Fruit fly (Drosophila melanogaster) whole organism, prepupa: ENCODE results near the gene ida.

Experiments used
- Blimp-1 ChIP-seq: fragments of 200-800 bp; sonication (Bioruptor generic); optimal IDR thresholded peaks from 3 replicates; lab custom pipeline; 2017; ENCODE audit warnings: missing biosample characterization, missing genetic modification characterization, mild to moderate bottlenecking, moderate library complexity, missing genetic modification reagents
- CG11294 ChIP-seq: fragments of 200-800 bp; sonication (Bioruptor generic); IDR thresholded peaks from 2 replicates; pipeline ENCODE4 v1.3.6; 2022; ENCODE audit warnings: missing biosample characterization, missing genetic modification characterization
- CG11762 ChIP-seq: fragments of 200-800 bp; sonication (Bioruptor generic); optimal IDR thresholded peaks from 3 replicates; lab custom pipeline; 2016; ENCODE audit warnings: missing biosample characterization, missing genetic modification characterization; ENCODE audit not compliant: insufficient read depth
- CG11902 ChIP-seq: fragments of 200-800 bp; sonication (Bioruptor generic); optimal IDR thresholded peaks from 3 replicates; lab custom pipeline; 2016; ENCODE audit warnings: missing biosample characterization, missing genetic modification characterization
- CG15336 ChIP-seq: fragments of 200-800 bp; sonication (Bioruptor generic); IDR thresholded peaks from 2 replicates; pipeline ENCODE4 v1.3.6; 2022; ENCODE audit warnings: missing biosample characterization, missing genetic modification characterization
- CG16779 ChIP-seq: fragments of 200-800 bp; sonication (Bioruptor generic); optimal IDR thresholded peaks from 3 replicates; lab custom pipeline; 2017; ENCODE audit warnings: missing biosample characterization, mild to moderate bottlenecking, missing genetic modification characterization
- CG3032 ChIP-seq: fragments of 200-800 bp; optimal IDR thresholded peaks from 2 replicates; lab custom pipeline; 2019; ENCODE audit warnings: missing biosample characterization, mild to moderate bottlenecking, missing genetic modification characterization, moderate library complexity
- CG31627 ChIP-seq: fragments of 200-800 bp; sonication (Bioruptor generic); optimal IDR thresholded peaks from 3 replicates; lab custom pipeline; 2016; ENCODE audit warnings: missing biosample characterization, missing genetic modification characterization
- CG32006 ChIP-seq: fragments of 200-800 bp; sonication (Bioruptor generic); optimal IDR thresholded peaks from 3 replicates; lab custom pipeline; 2017; ENCODE audit warnings: missing biosample characterization, mild to moderate bottlenecking, missing genetic modification characterization
- CG4318 ChIP-seq: fragments of 200-800 bp; sonication (Bioruptor generic); optimal IDR thresholded peaks from 3 replicates; lab custom pipeline; 2017; ENCODE audit warnings: missing biosample characterization, mild to moderate bottlenecking, missing genetic modification characterization
- CG6163 ChIP-seq: fragments of 200-800 bp; sonication (Bioruptor generic); IDR thresholded peaks from 3 replicates; pipeline ENCODE4 v1.3.6; 2022; ENCODE audit warnings: missing biosample characterization, missing genetic modification characterization
- CG6276 ChIP-seq: fragments of 200-800 bp; sonication (Bioruptor generic); optimal IDR thresholded peaks from 2 replicates; lab custom pipeline; 2017; ENCODE audit warnings: missing biosample characterization, mild to moderate bottlenecking, missing genetic modification characterization
- CG6792 ChIP-seq: fragments of 200-800 bp; sonication (Bioruptor generic); optimal IDR thresholded peaks from 3 replicates; lab custom pipeline; 2016; ENCODE audit warnings: missing biosample characterization, missing genetic modification characterization
- CG6808 ChIP-seq: fragments of 200-800 bp; sonication (Bioruptor generic); optimal IDR thresholded peaks from 3 replicates; lab custom pipeline; 2017; ENCODE audit warnings: missing biosample characterization, missing genetic modification characterization, mild to moderate bottlenecking, moderate library complexity, missing genetic modification reagents
- CG6854 ChIP-seq: fragments of 200-800 bp; sonication (Bioruptor generic); optimal IDR thresholded peaks from 2 replicates; lab custom pipeline; 2017; ENCODE audit warnings: missing biosample characterization, mild to moderate bottlenecking, missing genetic modification characterization
- CG7368 ChIP-seq: fragments of 200-800 bp; sonication (Bioruptor generic); optimal IDR thresholded peaks from 3 replicates; lab custom pipeline; 2016; ENCODE audit warnings: missing biosample characterization, missing genetic modification characterization
- CG8119 ChIP-seq: fragments of 200-800 bp; sonication (Bioruptor generic); IDR thresholded peaks from 3 replicates; pipeline ENCODE4 v1.3.6; 2022; ENCODE audit warnings: missing biosample characterization, missing genetic modification characterization
- CG8319 ChIP-seq: fragments of 200-800 bp; sonication (Bioruptor generic); optimal IDR thresholded peaks from 3 replicates; lab custom pipeline; 2016; ENCODE audit warnings: missing biosample characterization, missing genetic modification characterization
- CG8632 ChIP-seq: fragments of 200-800 bp; sonication (Bioruptor generic); optimal IDR thresholded peaks from 3 replicates; lab custom pipeline; 2016; ENCODE audit warnings: missing biosample characterization, missing genetic modification characterization
- CG9139 ChIP-seq: fragments of 200-800 bp; sonication (Bioruptor generic); optimal IDR thresholded peaks from 3 replicates; lab custom pipeline; 2017; ENCODE audit warnings: missing biosample characterization, mild to moderate bottlenecking, missing genetic modification characterization
- Eip78C ChIP-seq: fragments of 200-800 bp; sonication (Bioruptor generic); peaks from one replicate; lab custom pipeline; 2016; ENCODE audit warnings: missing biosample characterization, missing genetic modification characterization
- Eip93F ChIP-seq: fragments of 200-800 bp; sonication (Bioruptor generic); optimal IDR thresholded peaks from 2 replicates; lab custom pipeline; 2016; ENCODE audit warnings: missing biosample characterization, mild to moderate bottlenecking, missing genetic modification characterization
- Ets96B ChIP-seq: fragments of 200-800 bp; optimal IDR thresholded peaks from 2 replicates; lab custom pipeline; 2019; ENCODE audit warnings: missing biosample characterization, mild to moderate bottlenecking, missing genetic modification characterization, moderate library complexity
- Gug ChIP-seq: fragments of 200-800 bp; sonication (Bioruptor generic); IDR thresholded peaks from 2 replicates; pipeline ENCODE4 v1.3.6; 2022; ENCODE audit warnings: missing biosample characterization, missing genetic modification characterization
- Hr38 ChIP-seq: sonication (Bioruptor generic); optimal IDR thresholded peaks from 2 replicates; lab custom pipeline; 2016; ENCODE audit warnings: missing biosample characterization, missing genetic modification characterization
- Hr4 ChIP-seq: fragments of 200-800 bp; sonication (Bioruptor generic); optimal IDR thresholded peaks from 3 replicates; lab custom pipeline; 2016; ENCODE audit warnings: missing biosample characterization, missing genetic modification characterization
- OdsH ChIP-seq: fragments of 200-800 bp; sonication (Bioruptor generic); optimal IDR thresholded peaks from 3 replicates; lab custom pipeline; 2016; ENCODE audit warnings: missing biosample characterization, missing genetic modification characterization
- Sox102F ChIP-seq: fragments of 200-800 bp; sonication (Bioruptor generic); optimal IDR thresholded peaks from 2 replicates; lab custom pipeline; 2016; ENCODE audit warnings: missing biosample characterization, mild to moderate bottlenecking, missing genetic modification characterization
- dac ChIP-seq: fragments of 200-800 bp; sonication (Bioruptor generic); optimal IDR thresholded peaks from 2 replicates; lab custom pipeline; 2017; ENCODE audit warnings: missing biosample characterization, mild to moderate bottlenecking, missing genetic modification characterization
- eg ChIP-seq: fragments of 200-800 bp; sonication (Bioruptor generic); IDR thresholded peaks from 3 replicates; pipeline ENCODE4 v1.3.6; 2022; ENCODE audit warnings: missing biosample characterization, missing genetic modification characterization
- fkh ChIP-seq: fragments of 200-800 bp; sonication (Bioruptor generic); optimal IDR thresholded peaks from 3 replicates; lab custom pipeline; 2017; ENCODE audit warnings: missing biosample characterization, mild to moderate bottlenecking, missing genetic modification characterization, moderate library complexity
- net ChIP-seq: fragments of 200-800 bp; sonication (Bioruptor generic); optimal IDR thresholded peaks from 3 replicates; lab custom pipeline; 2016; ENCODE audit warnings: missing biosample characterization, missing genetic modification characterization
- spab ChIP-seq: fragments of 200-800 bp; sonication (Bioruptor generic); optimal IDR thresholded peaks from 2 replicates; lab custom pipeline; 2017; ENCODE audit warnings: missing biosample characterization, mild to moderate bottlenecking, missing genetic modification characterization, missing genetic modification reagents
- topi ChIP-seq: fragments of 200-800 bp; sonication (Bioruptor generic); optimal IDR thresholded peaks from 3 replicates; lab custom pipeline; 2016; ENCODE audit warnings: missing biosample characterization, missing genetic modification characterization

The ida gene

dm6 chr3L:3930930-3931329 lies 25.8 kb downstream of the ida start:
- TF ChIP-seq OdsH (no peak), CG8119 (GFP tag; lab: Robert Waterston, UW) (peak; percentile 14; the same call in 1 of the 3 replicates), CG8632 (no peak), CG11294 (no peak), CG3032 (tag; lab: Kevin White, UChicago) (no peak), CG9139 (GFP tag; lab: Kevin White, UChicago) (no peak), CG11762 (GFP tag; lab: Kevin White, UChicago) (no peak), CG31627 (GFP tag; lab: Kevin White, UChicago) (no peak), fkh (GFP tag; lab: Kevin White, UChicago) (peak; percentile 45)

dm6 chr3L:3931778-3932177 lies 26.6 kb downstream of the ida start:
- TF ChIP-seq fkh (GFP tag; lab: Kevin White, UChicago) (peak; percentile 51), CG4318 (GFP tag; lab: Kevin White, UChicago) (no peak)
- TF ChIP-seq, all 60 proteins: peak for 1

- TF ChIP-seq topi (GFP tag; lab: Kevin White, UChicago) (no peak), fkh (GFP tag; lab: Kevin White, UChicago) (peak; percentile 80), Eip78C (GFP tag; lab: Kevin White, UChicago) (peak; percentile 69), CG6792 (GFP tag; lab: Kevin White, UChicago) (no peak), net (no peak), CG7368 (GFP tag; lab: Kevin White, UChicago) (no peak), CG16779 (no peak), Eip93F (GFP tag; lab: Kevin White, UChicago) (no peak), CG11902 (GFP tag; lab: Kevin White, UChicago) (no peak), dac (GFP tag; lab: Kevin White, UChicago) (no peak), spab (no peak), CG31627 (GFP tag; lab: Kevin White, UChicago) (no peak), CG8319 (no peak), Hr38 (no peak), Hr4 (GFP tag; lab: Kevin White, UChicago) (no peak)
Observed at dm6 chr3L:3932742-3933289, 27.7 kb downstream of the ida start.

dm6 chr3L:3933599-3933998 lies 28.5 kb downstream of the ida start:
- TF ChIP-seq CG15336 (GFP tag; lab: Robert Waterston, UW) = peak; percentile 75
- TF ChIP-seq CG7368 (GFP tag; lab: Kevin White, UChicago) = no peak
- TF ChIP-seq Eip78C (GFP tag; lab: Kevin White, UChicago) = peak; percentile 38
- TF ChIP-seq eg (GFP tag; lab: Robert Waterston, UW) = peak; percentile 86
- no peak for TF ChIP-seq Gug (GFP tag; lab: Robert Waterston, UW)
- TF ChIP-seq Blimp-1 = peak; percentile 4
- TF ChIP-seq Eip93F (GFP tag; lab: Kevin White, UChicago) = peak; percentile 38
- TF ChIP-seq CG8119 (GFP tag; lab: Robert Waterston, UW) = peak; percentile 74
- TF ChIP-seq dac (GFP tag; lab: Kevin White, UChicago) = no peak
- TF ChIP-seq CG6276 (GFP tag; lab: Kevin White, UChicago) = peak; percentile 44
- TF ChIP-seq CG6163 (GFP tag; lab: Robert Waterston, UW) = peak; percentile 69

- TF ChIP-seq Ets96B (tag; lab: Kevin White, UChicago) (no peak), CG6854 (GFP tag; lab: Kevin White, UChicago) (no peak), net (no peak), Hr4 (GFP tag; lab: Kevin White, UChicago) (peak; percentile 1), CG6808 (GFP tag; lab: Kevin White, UChicago) (no peak), CG4318 (GFP tag; lab: Kevin White, UChicago) (no peak), Sox102F (GFP tag; lab: Kevin White, UChicago) (no peak), CG32006 (peak; percentile 44), CG11762 (GFP tag; lab: Kevin White, UChicago) (no peak), CG16779 (no peak), CG8319 (no peak), eg (GFP tag; lab: Robert Waterston, UW) (0 out of 3 replicates have a peak, but pooled peaks have one; percentile 20), CG8119 (GFP tag; lab: Robert Waterston, UW) (no peak), CG6792 (GFP tag; lab: Kevin White, UChicago) (no peak), CG8632 (no peak)
Observed at dm6 chr3L:3934110-3934509, 29.0 kb downstream of the ida start.
